Fruit fly (Drosophila melanogaster) whole organism, adult: ENCODE measurements around the gene OdsH.

Experiments
- CG11617 ChIP-seq: fragments of 200-800 bp; sonication (Bioruptor generic); optimal IDR thresholded peaks from 2 replicates; lab custom pipeline; 2017; ENCODE audit warnings: mild to moderate bottlenecking, missing biosample characterization, missing genetic modification reagents, missing genetic modification characterization
- CG12768 ChIP-seq: fragments of 200-800 bp; sonication (Bioruptor generic); optimal IDR thresholded peaks from 2 replicates; lab custom pipeline; 2017; ENCODE audit warnings: missing biosample characterization, missing genetic modification characterization, mild to moderate bottlenecking, moderate library complexity, missing genetic modification reagents
- CG14711 ChIP-seq: fragments of 200-800 bp; sonication (Bioruptor generic); optimal IDR thresholded peaks from 2 replicates; lab custom pipeline; 2018; ENCODE audit warnings: missing biosample characterization, mild to moderate bottlenecking, missing genetic modification characterization, moderate library complexity
- CG1620 ChIP-seq: fragments of 200-800 bp; sonication (Bioruptor generic); optimal IDR thresholded peaks from 2 replicates; lab custom pipeline; 2016; ENCODE audit warnings: missing biosample characterization, missing genetic modification characterization
- CG33017 ChIP-seq: fragments of 200-800 bp; sonication (Bioruptor generic); optimal IDR thresholded peaks from 2 replicates; lab custom pipeline; 2018; ENCODE audit warnings: missing biosample characterization, mild to moderate bottlenecking, missing genetic modification characterization, moderate library complexity
- CG5204 ChIP-seq: fragments of 200-800 bp; sonication (Bioruptor generic); optimal IDR thresholded peaks from 2 replicates; lab custom pipeline; 2016; ENCODE audit warnings: missing biosample characterization, missing genetic modification characterization
- CG7045 ChIP-seq: fragments of 200-800 bp; sonication (Bioruptor generic); optimal IDR thresholded peaks from 2 replicates; lab custom pipeline; 2017; ENCODE audit warnings: missing biosample characterization, mild to moderate bottlenecking, missing genetic modification characterization
- CG7101 ChIP-seq: fragments of 200-800 bp; sonication (Bioruptor generic); optimal IDR thresholded peaks from 2 replicates; lab custom pipeline; 2018; ENCODE audit warnings: missing biosample characterization, mild to moderate bottlenecking, missing genetic modification characterization, moderate library complexity
- Clk ChIP-seq: fragments of 200-800 bp; sonication (Bioruptor generic); optimal IDR thresholded peaks from 2 replicates; lab custom pipeline; 2017; ENCODE audit warnings: missing biosample characterization, missing genetic modification characterization
- Crg-1 ChIP-seq: fragments of 200-800 bp; sonication (Bioruptor generic); optimal IDR thresholded peaks from 2 replicates; lab custom pipeline; 2016; ENCODE audit warnings: missing biosample characterization, missing genetic modification characterization
- Hr96 ChIP-seq: fragments of 200-800 bp; sonication (Bioruptor generic); optimal IDR thresholded peaks from 2 replicates; lab custom pipeline; 2016; ENCODE audit warnings: missing biosample characterization, missing genetic modification characterization
- Mnt ChIP-seq: fragments of 200-800 bp; sonication (Bioruptor generic); optimal IDR thresholded peaks from 2 replicates; lab custom pipeline; 2016; ENCODE audit warnings: missing biosample characterization, mild to moderate bottlenecking, missing genetic modification characterization
- bab1 ChIP-seq: fragments of 200-800 bp; sonication (Bioruptor generic); optimal IDR thresholded peaks from 3 replicates; lab custom pipeline; 2019; ENCODE audit warnings: missing biosample characterization, mild to moderate bottlenecking, missing genetic modification characterization, moderate library complexity
- cic ChIP-seq: fragments of 200-800 bp; sonication (Bioruptor generic); optimal IDR thresholded peaks from 2 replicates; lab custom pipeline; 2017; ENCODE audit warnings: missing biosample characterization, mild to moderate bottlenecking, missing genetic modification characterization, moderate library complexity
- cnc ChIP-seq, 2 experiments: fragments of >200 bp; optimal IDR thresholded peaks; 2 replicates each; lab custom pipeline; 2017
- kay ChIP-seq: fragments of 200-800 bp; sonication (Bioruptor generic); peaks from one replicate; lab custom pipeline; 2016; ENCODE audit warnings: missing biosample characterization, missing genetic modification characterization, borderline replicate concordance
- ovo ChIP-seq: fragments of 200-800 bp; sonication (Bioruptor generic); optimal IDR thresholded peaks from 2 replicates; lab custom pipeline; 2016; ENCODE audit warnings: missing biosample characterization, missing genetic modification characterization
- pad ChIP-seq: fragments of 200-800 bp; sonication (Bioruptor generic); optimal IDR thresholded peaks from 3 replicates; lab custom pipeline; 2017; ENCODE audit warnings: missing biosample characterization, missing genetic modification characterization, mild to moderate bottlenecking, moderate library complexity, missing genetic modification reagents
- tj ChIP-seq: fragments of 200-800 bp; sonication (Bioruptor generic); optimal IDR thresholded peaks from 3 replicates; lab custom pipeline; 2017; ENCODE audit warnings: missing biosample characterization, mild to moderate bottlenecking, missing genetic modification characterization, moderate library complexity
- toe ChIP-seq: fragments of 200-800 bp; sonication (Bioruptor generic); optimal IDR thresholded peaks from 2 replicates; lab custom pipeline; 2016; ENCODE audit warnings: missing biosample characterization, missing genetic modification characterization

OdsH gene

DNA sequence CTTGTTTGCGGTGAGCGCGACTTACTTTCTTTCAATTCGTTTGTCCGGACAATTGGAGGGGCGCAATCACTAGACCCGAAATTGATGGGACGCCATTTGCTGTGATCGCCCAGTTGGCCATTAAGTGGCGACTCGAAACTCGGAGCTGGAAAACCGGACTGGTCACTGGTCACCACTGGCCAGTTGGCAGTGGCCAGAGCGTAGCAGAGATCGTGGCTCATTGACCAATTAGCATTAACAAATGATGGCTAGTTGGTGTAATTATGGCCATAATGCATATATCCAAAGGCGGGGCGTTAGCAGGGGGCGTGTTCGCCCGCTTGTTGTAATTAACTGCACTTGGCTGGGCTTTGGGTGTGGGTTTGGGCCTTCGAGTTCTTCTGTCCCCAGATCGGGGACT, 18.9 kb upstream of the OdsH start:
- TF ChIP-seq Mnt (no peak), toe (GFP tag; lab: Kevin White, UChicago) (no peak), CG11617 (GFP tag; lab: Kevin White, UChicago) (no peak), Crg-1 (GFP tag; lab: Kevin White, UChicago) (no peak), Clk (no peak), CG5204 (GFP tag; lab: Kevin White, UChicago) (no peak), pad (GFP tag; lab: Kevin White, UChicago) (no peak), tj (GFP tag; lab: Kevin White, UChicago) (no peak), CG1620 (GFP tag; lab: Kevin White, UChicago) (no peak), CG12768 (GFP tag; lab: Kevin White, UChicago) (no peak), ovo (GFP tag; lab: Kevin White, UChicago) (no peak), cic (GFP tag; lab: Kevin White, UChicago) (no peak), bab1 (GFP tag; lab: Kevin White, UChicago) (no peak), CG14711 (tag; lab: Kevin White, UChicago) (no peak), kay (GFP tag; lab: Kevin White, UChicago) (no peak), CG7045 (no peak), cnc (optimal IDR thresholded peaks at IDR 0.05; lab: Kevin White, UChicago) (no peak), Hr96 (GFP tag; lab: Kevin White, UChicago) (no peak)

dm6 chrX:17774548-17774947, 16.3 kb upstream of the OdsH start:
- TF ChIP-seq ovo (GFP tag; lab: Kevin White, UChicago), result no peak

DNA sequence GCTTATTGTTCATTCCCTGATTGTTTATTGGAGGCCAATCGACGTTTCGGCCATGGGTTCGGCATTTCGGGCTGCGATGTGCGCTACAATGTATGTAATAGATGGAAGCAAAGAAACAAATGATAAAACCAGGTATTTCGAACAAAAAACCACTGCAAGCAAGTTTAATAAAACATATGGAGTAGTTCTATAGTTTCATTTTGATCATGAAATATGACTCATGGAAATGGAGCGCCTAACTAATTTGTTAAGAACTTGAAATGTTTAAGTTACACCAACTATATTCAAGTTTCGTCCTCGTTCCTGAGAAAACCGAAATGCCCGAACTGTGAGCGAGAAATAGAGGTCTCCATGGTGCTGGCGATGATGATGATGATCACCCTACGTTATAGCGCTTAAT, 10.5 kb upstream of the OdsH start:
- TF ChIP-seq cnc (optimal IDR thresholded peaks at IDR 0.05; lab: Kevin White, UChicago), result no peak

DNA sequence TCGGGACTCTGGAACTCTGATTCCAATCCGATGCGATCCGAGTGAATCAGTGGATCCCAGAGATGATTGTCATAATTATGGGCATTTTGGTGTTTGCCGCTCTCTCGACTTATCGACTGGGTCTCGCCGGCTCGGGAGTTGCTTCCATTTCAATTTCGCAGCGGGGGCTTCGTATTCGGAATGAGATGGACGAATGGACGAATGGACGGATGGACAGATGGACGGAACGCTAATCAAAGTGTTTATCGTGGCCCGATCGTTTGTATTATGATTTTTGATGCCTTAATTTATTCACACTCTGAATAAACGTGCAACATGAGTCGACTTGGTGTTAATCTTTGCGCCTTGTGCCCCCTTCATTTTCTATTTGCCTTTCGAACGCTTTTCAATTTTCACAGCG, 10.0 kb upstream of the OdsH start:
- TF ChIP-seq Crg-1 (GFP tag; lab: Kevin White, UChicago) (no peak), pad (GFP tag; lab: Kevin White, UChicago) (no peak), Mnt (no peak), tj (GFP tag; lab: Kevin White, UChicago) (no peak), CG11617 (GFP tag; lab: Kevin White, UChicago) (no peak), ovo (GFP tag; lab: Kevin White, UChicago) (no peak), toe (GFP tag; lab: Kevin White, UChicago) (no peak), CG7101 (tag; lab: Kevin White, UChicago) (no peak), Hr96 (GFP tag; lab: Kevin White, UChicago) (no peak), CG5204 (GFP tag; lab: Kevin White, UChicago) (no peak), CG33017 (tag; lab: Kevin White, UChicago) (no peak), bab1 (GFP tag; lab: Kevin White, UChicago) (no peak), CG7045 (no peak)

- TF ChIP-seq Hr96 (GFP tag; lab: Kevin White, UChicago) (no peak), CG7045 (no peak), pad (GFP tag; lab: Kevin White, UChicago) (no peak), toe (GFP tag; lab: Kevin White, UChicago) (no peak), CG7101 (tag; lab: Kevin White, UChicago) (no peak), Mnt (no peak), CG11617 (GFP tag; lab: Kevin White, UChicago) (no peak), kay (GFP tag; lab: Kevin White, UChicago) (no peak), tj (GFP tag; lab: Kevin White, UChicago) (no peak), CG5204 (GFP tag; lab: Kevin White, UChicago) (no peak), ovo (GFP tag; lab: Kevin White, UChicago) (no peak), bab1 (GFP tag; lab: Kevin White, UChicago) (no peak), CG1620 (GFP tag; lab: Kevin White, UChicago) (no peak), Crg-1 (GFP tag; lab: Kevin White, UChicago) (no peak), CG14711 (tag; lab: Kevin White, UChicago) (no peak), CG33017 (tag; lab: Kevin White, UChicago) (no peak), Clk (no peak)
Observed at dm6 chrX:17782058-17782457, 8.8 kb upstream of the OdsH start.

DNA sequence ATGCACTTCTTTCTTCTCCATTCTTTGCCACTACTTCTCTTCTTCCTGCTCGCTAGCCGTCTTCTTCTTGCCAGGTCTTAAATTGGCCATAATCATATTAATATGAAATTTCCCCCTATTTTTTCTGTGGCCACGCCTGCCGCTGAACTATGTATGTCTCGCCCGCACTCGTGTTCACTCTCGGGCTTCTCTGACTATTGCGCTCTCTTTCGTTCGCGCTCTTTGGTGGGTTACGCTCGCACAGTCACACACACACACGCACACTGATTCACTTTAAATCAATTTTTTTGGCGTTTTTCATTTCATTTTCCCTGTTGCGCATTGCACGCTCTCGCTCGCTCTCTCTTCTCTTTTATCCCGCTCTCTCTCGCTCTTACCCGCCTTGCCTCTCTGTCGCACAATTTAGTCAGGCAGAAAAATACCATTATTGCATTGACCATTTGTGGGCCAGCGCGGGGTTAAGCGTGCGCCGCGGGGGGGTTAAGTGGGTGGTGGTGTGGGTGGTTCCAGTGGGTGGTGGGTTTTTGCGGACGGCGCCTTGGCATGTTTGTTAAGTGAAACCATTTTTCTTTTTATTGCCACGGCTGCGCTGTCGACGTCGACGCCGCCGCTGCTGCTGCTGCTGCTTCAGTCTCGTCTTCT, 1.3 kb upstream of the OdsH start:
- TF ChIP-seq Hr96 (GFP tag; lab: Kevin White, UChicago) (no peak), pad (GFP tag; lab: Kevin White, UChicago) (peak; percentile 17), CG5204 (GFP tag; lab: Kevin White, UChicago) (no peak)

DNA sequence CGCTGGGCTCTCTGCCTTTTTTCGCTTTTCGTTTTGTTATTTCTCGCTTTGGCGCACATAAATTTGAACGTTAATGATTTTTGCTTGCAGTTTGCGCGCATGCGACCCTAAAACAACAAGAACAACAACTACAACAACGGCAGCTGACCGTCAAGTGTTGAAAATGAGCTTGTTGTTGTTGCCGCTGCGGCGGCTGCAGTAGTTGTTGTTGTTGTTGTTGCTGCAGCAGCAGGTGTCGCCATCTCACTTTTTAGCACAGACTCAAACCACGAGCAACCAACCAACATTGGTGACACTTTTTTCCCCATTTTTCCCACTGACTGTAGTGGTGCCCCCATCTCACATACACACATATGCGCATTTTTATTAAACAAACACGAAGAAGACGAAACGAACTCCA, 738 bp upstream of the OdsH start:
- TF ChIP-seq CG12768 (GFP tag; lab: Kevin White, UChicago) (no peak), CG7101 (tag; lab: Kevin White, UChicago) (no peak), CG7045 (no peak), cic (GFP tag; lab: Kevin White, UChicago) (no peak), Hr96 (GFP tag; lab: Kevin White, UChicago) (no peak), CG1620 (GFP tag; lab: Kevin White, UChicago) (no peak), CG14711 (tag; lab: Kevin White, UChicago) (no peak), pad (GFP tag; lab: Kevin White, UChicago) (no peak)
